Fruit fly (Drosophila melanogaster) whole organism, embryonic: Measurements from ENCODE around the gene DCTN6-p27.

Source experiments
- BEAF-32 ChIP-seq: fragments of 200-800 bp; sonication (Bioruptor generic); optimal IDR thresholded peaks from 3 replicates; lab custom pipeline; 2017; ENCODE audit warnings: missing biosample characterization, missing genetic modification characterization, mild to moderate bottlenecking, moderate library complexity, missing genetic modification reagents
- Bgb ChIP-seq: fragments of 200-800 bp; sonication (Bioruptor generic); IDR thresholded peaks from 2 replicates; pipeline ENCODE4 v1.3.6; 2022; ENCODE audit warnings: missing biosample characterization, missing genetic modification characterization; ENCODE audit not compliant: partially characterized antibody
- CG10267 ChIP-seq: fragments of 200-800 bp; sonication (Bioruptor generic); optimal IDR thresholded peaks from 2 replicates; lab custom pipeline; 2018; ENCODE audit warnings: missing biosample characterization, mild to moderate bottlenecking, missing genetic modification characterization, moderate library complexity
- CG12659 ChIP-seq: fragments of 200-800 bp; sonication (Bioruptor generic); optimal IDR thresholded peaks from 3 replicates; lab custom pipeline; 2017; ENCODE audit warnings: mild to moderate bottlenecking, missing biosample characterization, missing genetic modification reagents, missing genetic modification characterization
- CG13287 ChIP-seq: fragments of 200-800 bp; sonication (Bioruptor generic); IDR thresholded peaks from 2 replicates; pipeline ENCODE4 v1.3.6; 2022; ENCODE audit warnings: missing biosample characterization, missing genetic modification characterization; ENCODE audit not compliant: partially characterized antibody
- CG14710 ChIP-seq: fragments of 200-800 bp; sonication (Bioruptor generic); optimal IDR thresholded peaks from 3 replicates; lab custom pipeline; 2019; ENCODE audit warnings: missing biosample characterization, mild to moderate bottlenecking, missing genetic modification characterization, moderate library complexity
- CG14860 ChIP-seq: fragments of 200-800 bp; sonication (Bioruptor generic); IDR thresholded peaks from 3 replicates; pipeline ENCODE4 v1.3.6; 2022; ENCODE audit warnings: missing biosample characterization, missing genetic modification characterization; ENCODE audit not compliant: partially characterized antibody
- CG16813 ChIP-seq: fragments of 200-800 bp; sonication (Bioruptor generic); IDR thresholded peaks from 3 replicates; pipeline ENCODE4 v1.3.6; 2022; ENCODE audit warnings: missing biosample characterization, missing genetic modification characterization; ENCODE audit not compliant: partially characterized antibody
- CG16815 ChIP-seq: fragments of 200-800 bp; sonication (Bioruptor generic); optimal IDR thresholded peaks from 3 replicates; lab custom pipeline; 2017; ENCODE audit warnings: missing biosample characterization, mild to moderate bottlenecking, missing genetic modification characterization
- CG2116 ChIP-seq: fragments of 200-800 bp; sonication (Bioruptor generic); optimal IDR thresholded peaks from 3 replicates; lab custom pipeline; 2018; ENCODE audit warnings: missing biosample characterization, mild to moderate bottlenecking, missing genetic modification characterization
- CG34422 ChIP-seq: fragments of 200-800 bp; sonication (Bioruptor generic); IDR thresholded peaks from 3 replicates; pipeline ENCODE4 v1.3.6; 2022; ENCODE audit warnings: missing biosample characterization, missing genetic modification characterization
- CG6791 ChIP-seq: fragments of 200-800 bp; sonication (Bioruptor generic); IDR thresholded peaks from 3 replicates; pipeline ENCODE4 v1.3.6; 2022; ENCODE audit warnings: missing biosample characterization, missing genetic modification characterization; ENCODE audit not compliant: partially characterized antibody
- CG7963 ChIP-seq: fragments of 200-800 bp; sonication (Bioruptor generic); IDR thresholded peaks from 3 replicates; pipeline ENCODE4 v1.3.6; 2022; ENCODE audit warnings: missing biosample characterization, missing genetic modification characterization; ENCODE audit not compliant: partially characterized antibody
- CTCF ChIP-seq: fragments of 200-800 bp; sonication (Bioruptor generic); optimal IDR thresholded peaks from 2 replicates; lab custom pipeline; 2017; ENCODE audit warnings: missing biosample characterization, mild to moderate bottlenecking, missing genetic modification characterization, moderate library complexity
- Dll ChIP-seq: fragments of 200-800 bp; sonication (Bioruptor generic); IDR thresholded peaks from 4 replicates; pipeline ENCODE4 v1.3.6; 2022; ENCODE audit warnings: missing biosample characterization, missing genetic modification characterization; ENCODE audit not compliant: partially characterized antibody
- Doc3 ChIP-seq: fragments of 200-800 bp; sonication (Bioruptor generic); IDR thresholded peaks from 3 replicates; pipeline ENCODE4 v1.3.6; 2022; ENCODE audit warnings: missing biosample characterization, missing genetic modification characterization; ENCODE audit not compliant: partially characterized antibody
- Dp ChIP-seq: fragments of 200-800 bp; sonication (Bioruptor generic); optimal IDR thresholded peaks from 2 replicates; lab custom pipeline; 2018; ENCODE audit warnings: missing biosample characterization, mild to moderate bottlenecking, missing genetic modification characterization, moderate library complexity
- Dref ChIP-seq: fragments of 200-800 bp; sonication (Bioruptor generic); IDR thresholded peaks from 2 replicates; pipeline ENCODE4 v1.3.6; 2022; ENCODE audit warnings: missing biosample characterization, missing genetic modification characterization
- E2f2 ChIP-seq: fragments of 200-800 bp; sonication (Bioruptor generic); IDR thresholded peaks from 2 replicates; pipeline ENCODE4 v1.3.6; 2022; ENCODE audit warnings: missing biosample characterization, missing genetic modification characterization
- HLH3B ChIP-seq: fragments of 200-800 bp; sonication (Bioruptor generic); IDR thresholded peaks from 2 replicates; pipeline ENCODE4 v1.3.6; 2022; ENCODE audit warnings: missing biosample characterization, missing genetic modification characterization
- HLH4C ChIP-seq: fragments of 200-800 bp; sonication (Bioruptor generic); IDR thresholded peaks from 3 replicates; pipeline ENCODE4 v1.3.6; 2022; ENCODE audit warnings: missing biosample characterization, missing genetic modification characterization; ENCODE audit not compliant: partially characterized antibody
- Hand ChIP-seq: fragments of 200-800 bp; sonication (Bioruptor generic); optimal IDR thresholded peaks from 2 replicates; lab custom pipeline; 2017; ENCODE audit warnings: mild to moderate bottlenecking, missing biosample characterization, missing genetic modification reagents, missing genetic modification characterization
- Hr78 ChIP-seq, 2 experiments: fragments of 200-800 bp in 1 of 2; fragments of >200 bp in 1 of 2; sonication (Bioruptor generic) in 1 of 2; optimal IDR thresholded peaks; 2 replicates each; lab custom pipeline; 2017 to 2019; ENCODE audit warnings: missing biosample characterization in 2 of 2, missing genetic modification characterization in 2 of 2, mild to moderate bottlenecking in 1 of 2, moderate library complexity in 1 of 2
- Myb ChIP-seq: fragments of 200-800 bp; sonication (Bioruptor generic); optimal IDR thresholded peaks from 2 replicates; lab custom pipeline; 2016; ENCODE audit warnings: missing biosample characterization, missing genetic modification characterization
- Opbp ChIP-seq: fragments of 200-800 bp; sonication (Bioruptor generic); IDR thresholded peaks from 3 replicates; pipeline ENCODE4 v1.3.6; 2022; ENCODE audit warnings: missing biosample characterization, missing genetic modification characterization; ENCODE audit not compliant: partially characterized antibody
- Pdp1 ChIP-seq, 2 experiments: fragments of 200-800 bp; sonication (Bioruptor generic); optimal IDR thresholded peaks; 3 replicates each; lab custom pipeline; 2016; ENCODE audit warnings: missing biosample characterization in 2 of 2, missing genetic modification characterization in 2 of 2, mild to moderate bottlenecking in 1 of 2, moderate library complexity in 1 of 2
- Scr ChIP-seq: fragments of 200-800 bp; sonication (Bioruptor generic); IDR thresholded peaks from 2 replicates; pipeline ENCODE4 v1.3.6; 2022; ENCODE audit warnings: missing biosample characterization, missing genetic modification characterization; ENCODE audit not compliant: partially characterized antibody
- Sry-δ ChIP-seq: fragments of 200-800 bp; sonication (Bioruptor generic); optimal IDR thresholded peaks from 2 replicates; lab custom pipeline; 2016; ENCODE audit warnings: missing biosample characterization, missing genetic modification characterization
- YL-1 ChIP-seq: fragments of 200-800 bp; sonication (Bioruptor generic); optimal IDR thresholded peaks from 3 replicates; lab custom pipeline; 2017; ENCODE audit warnings: missing biosample characterization, mild to moderate bottlenecking, missing genetic modification characterization
- aop ChIP-seq: fragments of 200-800 bp; sonication (Bioruptor generic); IDR thresholded peaks from 2 replicates; pipeline ENCODE4 v1.3.6; 2022; ENCODE audit warnings: missing biosample characterization, missing genetic modification characterization
- ato ChIP-seq: fragments of 200-800 bp; sonication (Bioruptor generic); IDR thresholded peaks from 2 replicates; pipeline ENCODE4 v1.3.6; 2022; ENCODE audit warnings: missing biosample characterization, missing genetic modification characterization; ENCODE audit not compliant: partially characterized antibody
- hb ChIP-seq: fragments of 200-800 bp; sonication (Bioruptor generic); IDR thresholded peaks from 3 replicates; pipeline ENCODE4 v1.3.6; 2022; ENCODE audit warnings: missing biosample characterization, missing genetic modification characterization; ENCODE audit not compliant: partially characterized antibody
- hbn ChIP-seq: fragments of 200-800 bp; sonication (Bioruptor generic); IDR thresholded peaks from 2 replicates; pipeline ENCODE4 v1.3.6; 2022; ENCODE audit warnings: missing biosample characterization, missing genetic modification characterization; ENCODE audit not compliant: partially characterized antibody
- insv ChIP-seq, 2 experiments: fragments of 200-800 bp; sonication (Bioruptor generic); optimal IDR thresholded peaks; 3 replicates each; lab custom pipeline; 2016 to 2018; ENCODE audit warnings: missing biosample characterization in 2 of 2, missing genetic modification characterization in 2 of 2
- jing ChIP-seq: fragments of 200-800 bp; sonication (Bioruptor generic); optimal IDR thresholded peaks from 2 replicates; lab custom pipeline; 2018; ENCODE audit warnings: missing biosample characterization, mild to moderate bottlenecking, missing genetic modification characterization
- knrl ChIP-seq: fragments of 200-800 bp; sonication (Bioruptor generic); IDR thresholded peaks from 3 replicates; pipeline ENCODE4 v1.3.6; 2022; ENCODE audit warnings: missing biosample characterization, missing genetic modification characterization; ENCODE audit not compliant: partially characterized antibody
- mld ChIP-seq: fragments of 200-800 bp; sonication (Bioruptor generic); IDR thresholded peaks from 3 replicates; pipeline ENCODE4 v1.3.6; 2022; ENCODE audit warnings: missing biosample characterization, missing genetic modification characterization; ENCODE audit not compliant: partially characterized antibody
- nom ChIP-seq: fragments of 200-800 bp; sonication (Bioruptor generic); optimal IDR thresholded peaks from 2 replicates; lab custom pipeline; 2017; ENCODE audit warnings: missing biosample characterization, missing genetic modification characterization, mild to moderate bottlenecking, moderate library complexity, missing genetic modification reagents
- phol ChIP-seq: fragments of 200-800 bp; sonication (Bioruptor generic); optimal IDR thresholded peaks from 3 replicates; lab custom pipeline; 2018; ENCODE audit warnings: missing biosample characterization, mild to moderate bottlenecking, missing genetic modification characterization, moderate library complexity
- pzg ChIP-seq: fragments of 200-800 bp; sonication (Bioruptor generic); optimal IDR thresholded peaks from 3 replicates; lab custom pipeline; 2018; ENCODE audit warnings: missing biosample characterization, mild to moderate bottlenecking, missing genetic modification characterization, moderate library complexity
- sens ChIP-seq: fragments of 200-800 bp; sonication (Bioruptor generic); peaks from one replicate; lab custom pipeline; 2016; ENCODE audit warnings: missing biosample characterization, missing genetic modification characterization
- sna ChIP-seq: fragments of 200-800 bp; sonication (Bioruptor generic); IDR thresholded peaks from 2 replicates; pipeline ENCODE4 v1.3.6; 2022; ENCODE audit warnings: missing biosample characterization, missing genetic modification characterization; ENCODE audit not compliant: partially characterized antibody
- trem ChIP-seq: fragments of 200-800 bp; optimal IDR thresholded peaks from 3 replicates; lab custom pipeline; 2019; ENCODE audit warnings: missing biosample characterization, mild to moderate bottlenecking, missing genetic modification characterization, moderate library complexity
- vnd ChIP-seq: fragments of 200-800 bp; sonication (Bioruptor generic); IDR thresholded peaks from 3 replicates; pipeline ENCODE4 v1.3.6; 2022; ENCODE audit warnings: missing biosample characterization, missing genetic modification characterization; ENCODE audit not compliant: partially characterized antibody
- vvl ChIP-seq: fragments of 200-800 bp; sonication (Bioruptor generic); IDR thresholded peaks from 2 replicates; pipeline ENCODE4 v1.3.6; 2022; ENCODE audit warnings: missing biosample characterization, missing genetic modification characterization
- zen2 ChIP-seq: fragments of 200-800 bp; sonication (Bioruptor generic); IDR thresholded peaks from 3 replicates; pipeline ENCODE4 v1.3.6; 2022; ENCODE audit warnings: missing biosample characterization, missing genetic modification characterization; ENCODE audit not compliant: partially characterized antibody

DCTN6-p27 gene

dm6 chr2L:19123472-19124070 is 8.6 kb upstream of the DCTN6-p27 start, which contains the start of gene Phb1 (continued):
- peak; percentile 90 for TF ChIP-seq sna (GFP tag; lab: Robert Waterston, UW)
- TF ChIP-seq pzg (GFP tag; lab: Kevin White, UChicago), result peak; percentile 45
- TF ChIP-seq CG7963 (GFP tag; lab: Robert Waterston, UW), result peak; percentile 95
- TF ChIP-seq Pdp1 (GFP tag; optimal IDR thresholded peaks at IDR 0.05; lab: Kevin White, UChicago), result peak in 1 of 2 experiments; percentile 87
- TF ChIP-seq CG12659, result peak; percentile 20
- no peak for TF ChIP-seq jing (GFP tag; lab: Kevin White, UChicago)
- TF ChIP-seq CG6791 (GFP tag; lab: Robert Waterston, UW), result peak; percentile 91
- TF ChIP-seq CG16815, result no peak
- TF ChIP-seq hbn, result peak; percentile 72
- TF ChIP-seq Bgb, result peak; percentile 87
- TF ChIP-seq CG2116 (GFP tag; lab: Kevin White, UChicago), result peak; percentile 82
- peak; percentile 87 for TF ChIP-seq vnd (GFP tag; lab: Robert Waterston, UW)
- no peak for TF ChIP-seq nom
- peak in 1 of 2 experiments; percentile 87 for TF ChIP-seq insv (GFP tag; optimal IDR thresholded peaks at IDR 0.05; lab: Kevin White, UChicago)
- TF ChIP-seq Hr78 (GFP tag; optimal IDR thresholded peaks at IDR 0.05; lab: Kevin White, UChicago), result no peak
- TF ChIP-seq knrl (GFP tag; lab: Robert Waterston, UW), result peak; percentile 59; the same call in 2 of the 3 replicates
- TF ChIP-seq Dref (GFP tag; lab: Robert Waterston, UW), result peak; percentile 89
- TF ChIP-seq CTCF (GFP tag; lab: Kevin White, UChicago), result no peak
- TF ChIP-seq Hand (GFP tag; lab: Kevin White, UChicago), result no peak
- TF ChIP-seq CG14710 (tag; lab: Kevin White, UChicago), result peak; percentile 16
- peak; percentile 96 for TF ChIP-seq ato (GFP tag; lab: Robert Waterston, UW)
- TF ChIP-seq vvl (GFP tag; lab: Robert Waterston, UW), result peak; percentile 27; the same call in 1 of the 2 replicates
- TF ChIP-seq Dll (GFP tag; lab: Robert Waterston, UW), result peak; percentile 85
- peak; percentile 93 for TF ChIP-seq mld
- peak; percentile 95 for TF ChIP-seq zen2 (GFP tag; lab: Robert Waterston, UW)
- peak; percentile 81 for TF ChIP-seq Dp (GFP tag; lab: Kevin White, UChicago)
- peak; percentile 98 for TF ChIP-seq HLH4C (GFP tag; lab: Robert Waterston, UW)
- peak; percentile 92 for TF ChIP-seq hb (GFP tag; lab: Robert Waterston, UW)
- TF ChIP-seq sens (GFP tag; lab: Kevin White, UChicago), result peak; percentile 69
- peak; percentile 18 for TF ChIP-seq phol
- peak; percentile 90 for TF ChIP-seq CG13287 (GFP tag; lab: Robert Waterston, UW)
- no peak for TF ChIP-seq HLH3B (GFP tag; lab: Robert Waterston, UW)
- TF ChIP-seq Doc3 (GFP tag; lab: Robert Waterston, UW), result peak; percentile 76
- peak; percentile 69; the same call in 1 of the 3 replicates for TF ChIP-seq CG34422 (GFP tag; lab: Robert Waterston, UW)
- TF ChIP-seq CG10267 (tag; lab: Kevin White, UChicago), result peak; percentile 28
- peak; percentile 88 for TF ChIP-seq E2f2 (GFP tag; lab: Robert Waterston, UW)
- peak; percentile 65 for TF ChIP-seq Sry-δ (GFP tag; lab: Kevin White, UChicago)
- peak; percentile 84 for TF ChIP-seq CG16813 (GFP tag; lab: Robert Waterston, UW)
- no peak for TF ChIP-seq aop (GFP tag; lab: Robert Waterston, UW)
- TF ChIP-seq Scr (GFP tag; lab: Robert Waterston, UW), result peak; percentile 84
- peak; percentile 37 for TF ChIP-seq trem
- TF ChIP-seq YL-1 (GFP tag; lab: Kevin White, UChicago), result peak; percentile 82
- peak; percentile 3 for TF ChIP-seq Myb (GFP tag; lab: Kevin White, UChicago)
- peak; percentile 60 for TF ChIP-seq BEAF-32 (GFP tag; lab: Kevin White, UChicago)
- peak; percentile 93 for TF ChIP-seq CG14860 (GFP tag; lab: Robert Waterston, UW)
- TF ChIP-seq Opbp (GFP tag; lab: Robert Waterston, UW), result peak; percentile 92
